Worm (Caenorhabditis elegans): Measurements from ENCODE around the gene far-3.

DNA sequence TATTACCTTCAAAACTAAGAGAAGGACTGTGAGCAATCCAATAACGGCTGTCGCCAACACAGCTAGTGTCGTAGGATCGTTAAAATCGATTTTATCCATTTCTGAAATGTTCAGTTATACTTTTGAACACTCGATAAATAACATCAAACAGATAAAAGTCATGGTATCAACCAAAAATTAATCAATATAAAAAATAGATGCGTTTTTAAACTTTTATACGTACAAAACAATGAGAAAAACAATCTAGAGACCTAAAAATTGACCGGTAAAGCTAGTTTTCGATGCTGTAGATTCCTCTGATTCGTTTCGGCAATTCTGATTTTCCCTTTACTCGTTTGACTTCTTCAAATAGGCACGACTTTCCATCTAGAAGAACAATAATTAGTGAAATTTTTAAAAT is 30.2 kb downstream of the far-3 start, which contains the start of gene R186.3:
- no peak for TF ChIP-seq npax-4 (tag; optimal IDR thresholded peaks at IDR 0.05)
- no peak for TF ChIP-seq lin-11 (tag; optimal IDR thresholded peaks at IDR 0.05)
- no peak for TF ChIP-seq fkh-10 (GFP tag; optimal IDR thresholded peaks at IDR 0.05)
- TF ChIP-seq madf-2 (tag; optimal IDR thresholded peaks at IDR 0.05), result no peak
